Worm (Caenorhabditis elegans) whole organism, L2 larva: ENCODE data around the gene Y77E11A.16.
A peak's percentile ranks its signal among the peaks of the same experiment; 100 is the strongest.

Source experiments
- C34F6.9 ChIP-seq: fragments of 150-350 bp; optimal IDR thresholded peaks from 2 replicates; lab custom pipeline; 2014; ENCODE audit warnings: missing biosample characterization, missing genetic modification characterization
- F13H6.1 ChIP-seq: sonication (generic microtip); optimal IDR thresholded peaks from 2 replicates; lab custom pipeline; 2016; ENCODE audit warnings: missing genetic modification characterization, missing compliant biosample characterization
- R02D3.7 ChIP-seq: fragments of 150-350 bp; optimal IDR thresholded peaks from 2 replicates; lab custom pipeline; 2014; ENCODE audit warnings: missing biosample characterization, missing genetic modification characterization
- Y55F3AM.14 ChIP-seq: fragments of 200-800 bp; sonication (Bioruptor generic); optimal IDR thresholded peaks from 2 replicates; lab custom pipeline; 2018; ENCODE audit warnings: mild to moderate bottlenecking, missing genetic modification characterization, missing compliant biosample characterization
- alr-1 ChIP-seq: fragments of 150-350 bp; optimal IDR thresholded peaks from 2 replicates; lab custom pipeline; 2014; ENCODE audit warnings: missing biosample characterization, missing genetic modification characterization
- ama-1 ChIP-seq: fragments of 150-350 bp; optimal IDR thresholded peaks from 2 replicates; lab custom pipeline; 2018; ENCODE audit warnings: inconsistent platforms
- blmp-1 ChIP-seq: sonication (generic microtip); optimal IDR thresholded peaks from 2 replicates; lab custom pipeline; 2017; ENCODE audit warnings: missing genetic modification characterization, mild to moderate bottlenecking, missing compliant biosample characterization, antibody characterized with exemption, moderate library complexity; ENCODE audit not compliant: insufficient read depth
- ceh-82 ChIP-seq: fragments of 150-350 bp; optimal IDR thresholded peaks from 2 replicates; lab custom pipeline; 2014; ENCODE audit warnings: missing biosample characterization, missing genetic modification characterization
- elt-3 ChIP-seq: sonication (generic microtip); optimal IDR thresholded peaks from 2 replicates; lab custom pipeline; 2017; ENCODE audit warnings: missing biosample characterization, missing genetic modification characterization
- gmeb-1 ChIP-seq: fragments of 150-350 bp; optimal IDR thresholded peaks from 2 replicates; lab custom pipeline; 2014; ENCODE audit warnings: missing biosample characterization, missing genetic modification characterization
- lin-11 ChIP-seq: fragments of 150-350 bp; sonication (generic microtip); optimal IDR thresholded peaks from 2 replicates; lab custom pipeline; 2014; ENCODE audit warnings: missing biosample characterization, missing genetic modification characterization, inconsistent platforms, mixed read lengths
- lin-13 ChIP-seq: fragments of 150-350 bp; optimal IDR thresholded peaks from 2 replicates; lab custom pipeline; 2014; ENCODE audit warnings: missing biosample characterization, missing genetic modification reagents, missing genetic modification characterization
- lin-39 ChIP-seq: fragments of 150-350 bp; optimal IDR thresholded peaks from 2 replicates; lab custom pipeline; 2014; ENCODE audit warnings: missing biosample characterization, missing genetic modification reagents, missing genetic modification characterization
- lsy-2 ChIP-seq, 2 experiments: fragments of 150-350 bp in 1 of 2; sonication (generic microtip) in 1 of 2; optimal IDR thresholded peaks; 2 replicates each; lab custom pipeline; 2014 to 2017; ENCODE audit warnings: missing biosample characterization in 2 of 2, missing genetic modification characterization in 2 of 2
- mbf-1 ChIP-seq: sonication (generic microtip); optimal IDR thresholded peaks from 2 replicates; lab custom pipeline; 2017; ENCODE audit warnings: missing biosample characterization, missing genetic modification characterization
- nhr-10 ChIP-seq: sonication (generic microtip); optimal IDR thresholded peaks from 2 replicates; lab custom pipeline; 2017; ENCODE audit warnings: missing biosample characterization, missing genetic modification characterization
- nhr-12 ChIP-seq: fragments of 150-350 bp; optimal IDR thresholded peaks from 2 replicates; lab custom pipeline; 2014; ENCODE audit warnings: missing biosample characterization, missing genetic modification characterization
- nhr-129 ChIP-seq: fragments of 150-350 bp; optimal IDR thresholded peaks from 2 replicates; lab custom pipeline; 2014; ENCODE audit warnings: missing biosample characterization, missing genetic modification characterization
- nhr-237 ChIP-seq: fragments of 150-350 bp; optimal IDR thresholded peaks from 2 replicates; lab custom pipeline; 2014; ENCODE audit warnings: missing biosample characterization, missing genetic modification characterization
- nhr-25 ChIP-seq: fragments of 150-350 bp; sonication (generic microtip); optimal IDR thresholded peaks from 3 replicates; lab custom pipeline; 2014; ENCODE audit warnings: missing biosample characterization, missing genetic modification characterization
- sem-4 ChIP-seq: fragments of 150-350 bp; optimal IDR thresholded peaks from 2 replicates; lab custom pipeline; 2014; ENCODE audit warnings: missing biosample characterization, missing genetic modification reagents, missing genetic modification characterization
- skn-1 ChIP-seq: sonication (generic microtip); optimal IDR thresholded peaks from 2 replicates; lab custom pipeline; 2017; ENCODE audit warnings: missing biosample characterization, missing genetic modification characterization
- sma-9 ChIP-seq, 2 experiments: fragments of 150-350 bp in 1 of 2; sonication (generic microtip) in 1 of 2; optimal IDR thresholded peaks; 2 replicates each; lab custom pipeline; 2014 to 2016; ENCODE audit warnings: missing genetic modification characterization in 2 of 2, mild to moderate bottlenecking in 1 of 2, missing biosample characterization in 1 of 2, missing compliant biosample characterization in 1 of 2, missing genetic modification reagents in 1 of 2, moderate library complexity in 1 of 2
- snpc-4 ChIP-seq: fragments of 150-350 bp; optimal IDR thresholded peaks from 2 replicates; lab custom pipeline; 2014; ENCODE audit warnings: missing biosample characterization, missing genetic modification characterization
- unc-62 ChIP-seq: fragments of 150-350 bp; optimal IDR thresholded peaks from 2 replicates; lab custom pipeline; 2014; ENCODE audit warnings: missing biosample characterization, missing genetic modification reagents, missing genetic modification characterization
- ztf-11 ChIP-seq: sonication (generic microtip); optimal IDR thresholded peaks from 2 replicates; lab custom pipeline; 2017; ENCODE audit warnings: missing biosample characterization, missing genetic modification characterization
- ztf-4 ChIP-seq: fragments of 150-350 bp; optimal IDR thresholded peaks from 2 replicates; lab custom pipeline; 2014; ENCODE audit warnings: missing biosample characterization, missing genetic modification characterization

Y77E11A.16 gene

DNA sequence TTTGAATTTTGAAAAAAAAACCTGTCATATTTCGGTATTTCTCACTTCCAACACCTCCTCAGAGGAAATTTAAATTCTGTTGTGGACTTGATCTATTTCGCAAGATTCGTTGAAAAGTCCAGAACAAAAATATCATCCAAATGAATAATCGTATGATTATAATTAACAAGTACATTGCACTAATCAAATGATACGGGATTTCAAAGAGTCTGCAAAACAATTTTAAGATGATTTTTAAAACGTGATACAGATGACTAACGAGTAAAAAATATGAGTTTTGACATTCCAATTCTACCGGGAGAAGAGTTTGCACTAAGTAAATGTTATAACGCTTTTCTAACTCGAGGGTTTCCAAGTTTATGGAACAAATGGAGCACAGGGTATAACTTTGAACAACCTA is 37.1 kb downstream of the Y77E11A.16 start:
- TF ChIP-seq snpc-4 (tag; lab: Kevin White, UChicago) (no peak), sma-9 (GFP tag; optimal IDR thresholded peaks at IDR 0.05; lab: Kevin White, UChicago) (no peak), sma-9 (tag; optimal IDR thresholded peaks at IDR 0.05; lab: Kevin White, UChicago) (no peak), skn-1 (tag; lab: Kevin White, UChicago) (peak; percentile 74), C34F6.9 (no peak), nhr-237 (tag; lab: Kevin White, UChicago) (no peak), nhr-12 (tag; lab: Kevin White, UChicago) (no peak), nhr-10 (no peak), F13H6.1 (tag; lab: Kevin White, UChicago) (no peak)
- TF ChIP-seq, all 48 proteins: peak for 1

DNA sequence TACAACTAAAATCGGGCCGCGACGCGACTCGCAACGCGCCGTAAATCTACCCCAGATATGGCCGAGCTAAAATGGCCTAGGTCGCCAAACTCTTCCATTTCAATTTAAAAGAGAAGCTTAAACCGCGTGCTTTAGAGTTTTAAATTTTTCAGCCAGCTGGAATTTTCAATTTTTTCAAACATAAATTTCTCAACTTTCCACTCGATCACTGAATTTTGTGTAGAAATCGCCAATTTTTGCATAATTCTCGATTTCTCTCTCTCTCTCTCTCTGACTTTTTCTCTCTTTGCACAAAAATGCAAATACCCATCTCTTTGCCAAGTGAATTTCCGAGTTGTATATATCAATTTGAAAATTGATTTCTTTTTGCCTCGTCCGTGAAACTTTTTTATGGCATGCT is 38.2 kb downstream of the Y77E11A.16 start, which contains the start of gene K03H6.1:
Gene K03H6.1, plus strand, starts transcription at position 301 of the 400 bp plus-strand sequence.
- no peak for TF ChIP-seq lin-39 (tag; lab: Kevin White, UChicago)

DNA sequence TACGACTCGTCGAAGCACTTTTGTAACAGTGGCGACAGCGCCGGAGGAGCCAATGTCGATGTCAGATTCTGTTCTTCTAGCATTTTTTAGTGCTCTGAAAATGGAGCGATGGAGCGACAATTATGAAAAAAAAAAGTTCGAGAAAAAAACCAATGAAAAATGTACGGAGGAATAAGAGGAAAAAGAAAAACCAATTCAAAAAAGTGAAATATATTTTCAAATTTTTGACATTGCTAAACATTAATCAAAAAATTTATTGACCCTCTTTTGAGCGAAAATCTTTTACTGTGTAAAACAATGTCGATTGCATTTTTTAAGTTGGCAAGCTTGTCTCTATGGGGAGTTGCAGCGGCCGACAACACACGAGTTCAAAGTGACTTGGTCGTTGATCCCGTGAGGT is 51.1 kb downstream of the Y77E11A.16 start, which contains the start of gene K03H6.5:
Gene K03H6.5, minus strand, starts transcription at position 101 of the 400 bp plus-strand sequence.
- TF ChIP-seq Y55F3AM.14 (no peak), lin-11 (tag; lab: Kevin White, UChicago) (no peak), sem-4 (tag; lab: Kevin White, UChicago) (no peak), unc-62 (GFP tag; lab: Kevin White, UChicago) (no peak), ceh-82 (tag; lab: Kevin White, UChicago) (no peak), R02D3.7 (no peak), alr-1 (tag; lab: Kevin White, UChicago) (no peak), nhr-129 (tag; lab: Kevin White, UChicago) (no peak), ztf-4 (tag; lab: Kevin White, UChicago) (no peak), mbf-1 (tag; lab: Kevin White, UChicago) (no peak), elt-3 (no peak), lsy-2 (tag; optimal IDR thresholded peaks at IDR 0.05; lab: Kevin White, UChicago) (no peak), lin-13 (GFP tag; lab: Kevin White, UChicago) (no peak), gmeb-1 (tag; lab: Kevin White, UChicago) (no peak), blmp-1 (no peak), ama-1 (lab: Kevin White, UChicago) (no peak), sma-9 (GFP tag; optimal IDR thresholded peaks at IDR 0.05; lab: Kevin White, UChicago) (no peak), sma-9 (tag; optimal IDR thresholded peaks at IDR 0.05; lab: Kevin White, UChicago) (no peak), nhr-25 (tag; lab: Kevin White, UChicago) (no peak), skn-1 (tag; lab: Kevin White, UChicago) (no peak), ztf-11 (tag; lab: Kevin White, UChicago) (no peak)
